Fruit fly (Drosophila melanogaster) whole organism, embryonic: Measurements from ENCODE around the gene CG10581.

Experiments
- Bdp1 ChIP-seq: fragments of 200-800 bp; sonication (Bioruptor generic); optimal IDR thresholded peaks from 3 replicates; lab custom pipeline; 2016; ENCODE audit warnings: missing biosample characterization, missing genetic modification characterization
- C15 ChIP-seq: fragments of 200-800 bp; sonication (Bioruptor generic); IDR thresholded peaks from 3 replicates; pipeline ENCODE4 v1.3.6; 2022; ENCODE audit warnings: missing biosample characterization, missing genetic modification characterization
- CG10321 ChIP-seq: fragments of 200-800 bp; sonication (Bioruptor generic); IDR thresholded peaks from 2 replicates; pipeline ENCODE4 v1.3.6; 2022; ENCODE audit warnings: missing biosample characterization, missing genetic modification characterization
- CG10565 ChIP-seq: fragments of 200-800 bp; sonication (Bioruptor generic); optimal IDR thresholded peaks from 3 replicates; lab custom pipeline; 2016; ENCODE audit warnings: missing biosample characterization, mild to moderate bottlenecking, missing genetic modification characterization
- CG12155 ChIP-seq: fragments of 200-800 bp; sonication (Bioruptor generic); optimal IDR thresholded peaks from 3 replicates; lab custom pipeline; 2016; ENCODE audit warnings: missing biosample characterization, missing genetic modification characterization
- CG13287 ChIP-seq: fragments of 200-800 bp; sonication (Bioruptor generic); IDR thresholded peaks from 2 replicates; pipeline ENCODE4 v1.3.6; 2022; ENCODE audit warnings: missing biosample characterization, missing genetic modification characterization; ENCODE audit not compliant: partially characterized antibody
- CG14014 ChIP-seq: fragments of 200-800 bp; sonication (Bioruptor generic); IDR thresholded peaks from 2 replicates; pipeline ENCODE4 v1.3.6; 2022; ENCODE audit warnings: missing biosample characterization, missing genetic modification characterization
- CG14667 ChIP-seq: fragments of 200-800 bp; sonication (Bioruptor generic); IDR thresholded peaks from 2 replicates; pipeline ENCODE4 v1.3.6; 2022; ENCODE audit warnings: missing biosample characterization, missing genetic modification characterization
- CG15269 ChIP-seq: fragments of 200-800 bp; sonication (Bioruptor generic); optimal IDR thresholded peaks from 2 replicates; lab custom pipeline; 2018; ENCODE audit warnings: missing biosample characterization, mild to moderate bottlenecking, missing genetic modification characterization, moderate library complexity
- CG1529 ChIP-seq: fragments of 200-800 bp; sonication (Bioruptor generic); optimal IDR thresholded peaks from 3 replicates; lab custom pipeline; 2018; ENCODE audit warnings: missing biosample characterization, missing genetic modification characterization
- CG17568 ChIP-seq: fragments of 200-800 bp; sonication (Bioruptor generic); optimal IDR thresholded peaks from 2 replicates; lab custom pipeline; 2018; ENCODE audit warnings: missing biosample characterization, mild to moderate bottlenecking, missing genetic modification characterization, moderate library complexity
- CG17802 ChIP-seq: fragments of 200-800 bp; sonication (Bioruptor generic); optimal IDR thresholded peaks from 2 replicates; lab custom pipeline; 2018; ENCODE audit warnings: missing biosample characterization, mild to moderate bottlenecking, missing genetic modification characterization, moderate library complexity
- CG18011 ChIP-seq: fragments of 200-800 bp; sonication (Bioruptor generic); optimal IDR thresholded peaks from 2 replicates; lab custom pipeline; 2017; ENCODE audit warnings: missing biosample characterization, missing genetic modification characterization, mild to moderate bottlenecking, moderate library complexity, missing genotype
- CG18476 ChIP-seq: fragments of 200-800 bp; sonication (Bioruptor generic); optimal IDR thresholded peaks from 2 replicates; lab custom pipeline; 2016; ENCODE audit warnings: missing biosample characterization, mild to moderate bottlenecking, missing genetic modification characterization
- CG30020 ChIP-seq: fragments of 200-800 bp; optimal IDR thresholded peaks from 2 replicates; lab custom pipeline; 2019; ENCODE audit warnings: missing biosample characterization, mild to moderate bottlenecking, missing genetic modification characterization, moderate library complexity
- CG5245 ChIP-seq: fragments of 200-800 bp; sonication (Bioruptor generic); optimal IDR thresholded peaks from 3 replicates; lab custom pipeline; 2016; ENCODE audit warnings: missing biosample characterization, missing genetic modification characterization
- CG6791 ChIP-seq: fragments of 200-800 bp; sonication (Bioruptor generic); IDR thresholded peaks from 3 replicates; pipeline ENCODE4 v1.3.6; 2022; ENCODE audit warnings: missing biosample characterization, missing genetic modification characterization; ENCODE audit not compliant: partially characterized antibody
- CG8089 ChIP-seq: fragments of 200-800 bp; sonication (Bioruptor generic); optimal IDR thresholded peaks from 3 replicates; lab custom pipeline; 2016; ENCODE audit warnings: missing biosample characterization, missing genetic modification characterization
- CG9437 ChIP-seq: fragments of 200-800 bp; sonication (Bioruptor generic); optimal IDR thresholded peaks from 2 replicates; lab custom pipeline; 2018; ENCODE audit warnings: missing biosample characterization, mild to moderate bottlenecking, missing genetic modification characterization
- CG9932 ChIP-seq: fragments of 200-800 bp; sonication (Bioruptor generic); IDR thresholded peaks from 2 replicates; pipeline ENCODE4 v1.3.6; 2022; ENCODE audit warnings: missing biosample characterization, missing genetic modification characterization
- D ChIP-seq, 2 experiments: fragments of 200-800 bp in 1 of 2; fragments of >200 bp in 1 of 2; sonication (Bioruptor generic) in 1 of 2; optimal IDR thresholded peaks; 2 replicates in 1 of 2; 3 replicates in 1 of 2; lab custom pipeline; 2017; ENCODE audit warnings: mild to moderate bottlenecking in 1 of 2, missing biosample characterization in 1 of 2, missing genetic modification characterization in 1 of 2, missing genetic modification reagents in 1 of 2
- Fer2 ChIP-seq: fragments of 200-800 bp; sonication (Bioruptor generic); optimal IDR thresholded peaks from 2 replicates; lab custom pipeline; 2018; ENCODE audit warnings: missing biosample characterization, mild to moderate bottlenecking, missing genetic modification characterization, moderate library complexity
- HLH4C ChIP-seq: fragments of 200-800 bp; sonication (Bioruptor generic); IDR thresholded peaks from 3 replicates; pipeline ENCODE4 v1.3.6; 2022; ENCODE audit warnings: missing biosample characterization, missing genetic modification characterization; ENCODE audit not compliant: partially characterized antibody
- Hsf ChIP-seq: fragments of 200-800 bp; sonication (Bioruptor generic); optimal IDR thresholded peaks from 3 replicates; lab custom pipeline; 2016; ENCODE audit warnings: missing biosample characterization, missing genetic modification characterization
- Lpt ChIP-seq: fragments of >200 bp; optimal IDR thresholded peaks from 2 replicates; lab custom pipeline; 2018; ENCODE audit warnings: missing biosample characterization, missing genetic modification characterization
- NC2α ChIP-seq: fragments of 200-800 bp; sonication (Bioruptor generic); optimal IDR thresholded peaks from 2 replicates; lab custom pipeline; 2016; ENCODE audit warnings: missing biosample characterization, missing genetic modification characterization
- Oli ChIP-seq: fragments of 200-800 bp; sonication (Bioruptor generic); optimal IDR thresholded peaks from 2 replicates; lab custom pipeline; 2018; ENCODE audit warnings: missing biosample characterization, mild to moderate bottlenecking, missing genetic modification characterization, moderate library complexity
- Opbp ChIP-seq: fragments of 200-800 bp; sonication (Bioruptor generic); IDR thresholded peaks from 3 replicates; pipeline ENCODE4 v1.3.6; 2022; ENCODE audit warnings: missing biosample characterization, missing genetic modification characterization; ENCODE audit not compliant: partially characterized antibody
- Taf1 ChIP-seq: fragments of 200-800 bp; sonication (Bioruptor generic); IDR thresholded peaks from 2 replicates; pipeline ENCODE4 v1.3.6; 2022; ENCODE audit warnings: missing biosample characterization, missing genetic modification characterization
- YL-1 ChIP-seq: fragments of 200-800 bp; sonication (Bioruptor generic); optimal IDR thresholded peaks from 3 replicates; lab custom pipeline; 2017; ENCODE audit warnings: missing biosample characterization, mild to moderate bottlenecking, missing genetic modification characterization
- amos ChIP-seq: fragments of 200-800 bp; sonication (Bioruptor generic); IDR thresholded peaks from 2 replicates; pipeline ENCODE4 v1.3.6; 2022; ENCODE audit warnings: missing biosample characterization, missing genetic modification characterization; ENCODE audit not compliant: partially characterized antibody
- bigmax ChIP-seq: fragments of 200-800 bp; sonication (Bioruptor generic); optimal IDR thresholded peaks from 2 replicates; lab custom pipeline; 2018; ENCODE audit warnings: missing biosample characterization, mild to moderate bottlenecking, missing genetic modification characterization
- da ChIP-seq: fragments of 200-800 bp; sonication (Bioruptor generic); optimal IDR thresholded peaks from 2 replicates; lab custom pipeline; 2016; ENCODE audit warnings: missing biosample characterization, missing genetic modification characterization
- h ChIP-seq: fragments of >200 bp; optimal IDR thresholded peaks from 2 replicates; lab custom pipeline; 2017
- klu ChIP-seq: fragments of 200-800 bp; sonication (Bioruptor generic); IDR thresholded peaks from 2 replicates; pipeline ENCODE4 v1.3.6; 2022; ENCODE audit warnings: missing biosample characterization, missing genetic modification characterization
- knrl ChIP-seq: fragments of 200-800 bp; sonication (Bioruptor generic); IDR thresholded peaks from 3 replicates; pipeline ENCODE4 v1.3.6; 2022; ENCODE audit warnings: missing biosample characterization, missing genetic modification characterization; ENCODE audit not compliant: partially characterized antibody
- lola ChIP-seq, 3 experiments: fragments of >200 bp in 2 of 3; fragments of 200-800 bp in 1 of 3; sonication (Bioruptor generic) in 1 of 3; optimal IDR thresholded peaks; 2 replicates each; lab custom pipeline; 2017 to 2019; ENCODE audit warnings: missing biosample characterization in 3 of 3, missing genetic modification characterization in 3 of 3, mild to moderate bottlenecking in 1 of 3, moderate library complexity in 1 of 3
- maf-S ChIP-seq: fragments of 200-800 bp; sonication (Bioruptor generic); optimal IDR thresholded peaks from 2 replicates; lab custom pipeline; 2016; ENCODE audit warnings: missing biosample characterization, missing genetic modification characterization
- odd ChIP-seq: fragments of 200-800 bp; sonication (Bioruptor generic); optimal IDR thresholded peaks from 2 replicates; lab custom pipeline; 2017; ENCODE audit warnings: missing biosample characterization, mild to moderate bottlenecking, missing genetic modification characterization
- pan ChIP-seq, 4 experiments: fragments of >200 bp in 3 of 4; fragments of 200-800 bp in 1 of 4; sonication (Bioruptor generic) in 1 of 4; optimal IDR thresholded peaks in 3 of 4; IDR thresholded peaks in 1 of 4; 2 replicates each; pipeline versions ENCODE4 v1.3.6 to Lab custom; 2017 to 2022; ENCODE audit warnings: missing biosample characterization in 2 of 4, missing genetic modification characterization in 2 of 4, mixed read lengths in 1 of 4
- pfk ChIP-seq: fragments of 200-800 bp; sonication (Bioruptor generic); optimal IDR thresholded peaks from 2 replicates; lab custom pipeline; 2018; ENCODE audit warnings: missing biosample characterization, mild to moderate bottlenecking, missing genetic modification characterization, moderate library complexity
- prd ChIP-seq, 3 experiments: fragments of >200 bp in 2 of 3; fragments of 200-800 bp in 1 of 3; sonication (Bioruptor generic) in 1 of 3; optimal IDR thresholded peaks in 2 of 3; IDR thresholded peaks in 1 of 3; 2 replicates in 2 of 3; 3 replicates in 1 of 3; pipeline versions ENCODE4 v1.3.6 to Lab custom; 2017 to 2022; ENCODE audit warnings: missing biosample characterization in 1 of 3, missing genetic modification characterization in 1 of 3
- pum ChIP-seq: fragments of 200-800 bp; sonication (Bioruptor generic); optimal IDR thresholded peaks from 2 replicates; lab custom pipeline; 2016; ENCODE audit warnings: missing biosample characterization, missing genetic modification characterization
- sd ChIP-seq: fragments of 200-800 bp; sonication (Bioruptor generic); optimal IDR thresholded peaks from 3 replicates; lab custom pipeline; 2018; ENCODE audit warnings: missing biosample characterization, mild to moderate bottlenecking, missing genetic modification characterization, moderate library complexity
- sim ChIP-seq: fragments of 200-800 bp; sonication (Bioruptor generic); IDR thresholded peaks from 2 replicates; pipeline ENCODE4 v1.3.6; 2022; ENCODE audit warnings: missing biosample characterization, missing genetic modification characterization
- slp2 ChIP-seq: fragments of 200-800 bp; sonication (Bioruptor generic); optimal IDR thresholded peaks from 2 replicates; lab custom pipeline; 2016; ENCODE audit warnings: missing biosample characterization, missing genetic modification characterization
- stc ChIP-seq: fragments of 200-800 bp; sonication (Bioruptor generic); IDR thresholded peaks from 2 replicates; pipeline ENCODE4 v1.3.6; 2022; ENCODE audit warnings: missing biosample characterization, missing genetic modification characterization
- usp ChIP-seq: fragments of >200 bp; optimal IDR thresholded peaks from 2 replicates; lab custom pipeline; 2017; ENCODE audit warnings: missing biosample characterization, missing genetic modification characterization

CG10581 gene

DNA sequence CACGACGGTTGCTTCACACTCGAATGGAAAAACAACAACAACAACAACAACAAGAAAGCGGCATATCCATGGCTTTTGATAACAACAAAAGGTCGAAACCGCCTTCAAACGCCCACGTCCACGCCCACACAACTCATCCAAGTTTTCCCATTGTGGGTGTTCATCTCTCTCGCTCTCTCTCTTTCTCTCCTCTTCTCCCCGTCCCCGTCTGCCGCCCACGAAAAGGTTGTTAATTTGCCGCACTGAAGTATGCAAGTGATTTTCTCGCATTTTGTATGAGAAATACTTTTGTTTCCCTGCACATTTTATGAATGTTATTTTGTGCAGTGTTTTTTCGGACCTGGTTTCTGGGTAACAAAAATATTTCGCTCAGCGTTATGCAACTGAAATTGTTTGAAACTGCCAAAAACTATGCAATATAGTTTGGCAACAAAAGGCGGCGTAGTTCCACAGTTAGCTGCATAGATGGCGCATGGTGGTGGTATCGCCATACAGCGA, 15.5 kb upstream of the CG10581 start (continued):
- TF ChIP-seq Opbp (GFP tag; lab: Robert Waterston, UW) (peak; percentile 47; the same call in 1 of the 3 replicates), pum (GFP tag; lab: Kevin White, UChicago) (peak; percentile 13), CG10565 (GFP tag; lab: Kevin White, UChicago) (no peak), Lpt (GFP tag; lab: Kevin White, UChicago) (no peak), knrl (GFP tag; lab: Robert Waterston, UW) (peak; percentile 39; the same call in 1 of the 3 replicates), amos (GFP tag; lab: Robert Waterston, UW) (peak; percentile 43; the same call in 1 of the 2 replicates), Oli (tag; lab: Kevin White, UChicago) (no peak), klu (GFP tag; lab: Robert Waterston, UW) (peak; percentile 54), CG10321 (GFP tag; lab: Robert Waterston, UW) (no peak), CG14014 (0 out of 2 replicates have a peak, but pooled peaks have one; percentile 34), CG17802 (no peak), CG9437 (GFP tag; lab: Kevin White, UChicago) (no peak), h (lab: Kevin White, UChicago) (no peak), C15 (GFP tag; lab: Robert Waterston, UW) (no peak), maf-S (GFP tag; lab: Kevin White, UChicago) (peak; percentile 23), CG12155 (GFP tag; lab: Kevin White, UChicago) (no peak), Taf1 (no peak), CG9932 (GFP tag; lab: Robert Waterston, UW) (peak; percentile 64), slp2 (GFP tag; lab: Kevin White, UChicago) (peak; percentile 14), D (optimal IDR thresholded peaks at IDR 0.05; lab: Kevin White, UChicago) (no peak), D (GFP tag; optimal IDR thresholded peaks at IDR 0.05; lab: Kevin White, UChicago) (no peak), NC2α (GFP tag; lab: Kevin White, UChicago) (no peak), CG6791 (GFP tag; lab: Robert Waterston, UW) (peak; percentile 62; the same call in 1 of the 3 replicates), da (GFP tag; lab: Kevin White, UChicago) (no peak), CG14667 (no peak), CG1529 (GFP tag; lab: Kevin White, UChicago) (no peak), pan (optimal IDR thresholded peaks at IDR 0.05; lab: Kevin White, UChicago) (no peak), pan (GFP tag; optimal IDR thresholded peaks at IDR 0.05 in 1 of 2, IDR thresholded peaks at IDR 0.05 in 1 of 2) (peak in 1 of 2 experiments; percentile 25), CG17568 (GFP tag; lab: Kevin White, UChicago) (no peak), CG30020 (tag; lab: Kevin White, UChicago) (no peak), HLH4C (GFP tag; lab: Robert Waterston, UW) (peak; percentile 29; the same call in 1 of the 3 replicates), Fer2 (tag; lab: Kevin White, UChicago) (no peak), prd (optimal IDR thresholded peaks at IDR 0.05; lab: Kevin White, UChicago) (no peak), prd (GFP tag; IDR thresholded peaks at IDR 0.05; lab: Robert Waterston, UW) (0 out of 3 replicates have a peak, but pooled peaks have one; percentile 8), pfk (GFP tag; lab: Kevin White, UChicago) (no peak), CG18476 (GFP tag; lab: Kevin White, UChicago) (no peak), YL-1 (GFP tag; lab: Kevin White, UChicago) (no peak), CG13287 (peak; percentile 58), CG5245 (no peak), CG15269 (tag; lab: Kevin White, UChicago) (no peak), CG8089 (GFP tag; lab: Kevin White, UChicago) (no peak), CG18011 (GFP tag; lab: Kevin White, UChicago) (no peak), usp (GFP tag; lab: Kevin White, UChicago) (no peak), sim (GFP tag; lab: Robert Waterston, UW) (0 out of 2 replicates have a peak, but pooled peaks have one; percentile 2), bigmax (GFP tag; lab: Kevin White, UChicago) (peak; percentile 9), Bdp1 (GFP tag; lab: Kevin White, UChicago) (no peak), Hsf (no peak), odd (GFP tag; lab: Kevin White, UChicago) (no peak), lola (GFP tag; optimal IDR thresholded peaks at IDR 0.05; lab: Kevin White, UChicago) (peak in 1 of 3 experiments; percentile 73), stc (GFP tag; lab: Robert Waterston, UW) (peak; percentile 32; the same call in 1 of the 2 replicates), sd (tag; lab: Kevin White, UChicago) (peak; percentile 85)
